Fruit fly (Drosophila melanogaster) whole organism, embryonic: Measurements from ENCODE around the gene CG12768.

Experiments
- CG10147 ChIP-seq: fragments of 200-800 bp; sonication (Bioruptor generic); optimal IDR thresholded peaks from 2 replicates; lab custom pipeline; 2019; ENCODE audit warnings: missing biosample characterization, mild to moderate bottlenecking, missing genetic modification characterization, moderate library complexity
- CG12071 ChIP-seq: fragments of 200-800 bp; sonication (Bioruptor generic); optimal IDR thresholded peaks from 3 replicates; lab custom pipeline; 2018; ENCODE audit warnings: missing biosample characterization, mild to moderate bottlenecking, missing genetic modification characterization
- CG12769 ChIP-seq: fragments of 200-800 bp; sonication (Bioruptor generic); optimal IDR thresholded peaks from 2 replicates; lab custom pipeline; 2019; ENCODE audit warnings: missing biosample characterization, mild to moderate bottlenecking, missing genetic modification characterization, moderate library complexity
- CG12942 ChIP-seq: fragments of 200-800 bp; sonication (Bioruptor generic); optimal IDR thresholded peaks from 3 replicates; lab custom pipeline; 2016; ENCODE audit warnings: missing biosample characterization, missing genetic modification characterization
- CG14667 ChIP-seq: fragments of 200-800 bp; sonication (Bioruptor generic); IDR thresholded peaks from 2 replicates; pipeline ENCODE4 v1.3.6; 2022; ENCODE audit warnings: missing biosample characterization, missing genetic modification characterization
- CG15073 ChIP-seq: fragments of 200-800 bp; sonication (Bioruptor generic); optimal IDR thresholded peaks from 2 replicates; lab custom pipeline; 2016; ENCODE audit warnings: missing biosample characterization, missing genetic modification characterization
- CG16863 ChIP-seq: fragments of 200-800 bp; sonication (Bioruptor generic); optimal IDR thresholded peaks from 3 replicates; lab custom pipeline; 2016; ENCODE audit warnings: missing biosample characterization, missing genetic modification characterization
- CG17361 ChIP-seq: fragments of 200-800 bp; sonication (Bioruptor generic); IDR thresholded peaks from 3 replicates; pipeline ENCODE4 v1.3.6; 2022; ENCODE audit warnings: missing biosample characterization, missing genetic modification characterization
- CG2889 ChIP-seq: fragments of 200-800 bp; sonication (Bioruptor generic); IDR thresholded peaks from 3 replicates; pipeline ENCODE4 v1.3.6; 2022; ENCODE audit warnings: missing biosample characterization, missing genetic modification characterization
- CG31441 ChIP-seq: fragments of 200-800 bp; sonication (Bioruptor generic); IDR thresholded peaks from 2 replicates; pipeline ENCODE4 v1.3.6; 2022; ENCODE audit warnings: missing biosample characterization, missing genetic modification characterization
- CG33557 ChIP-seq: fragments of 200-800 bp; sonication (Bioruptor generic); optimal IDR thresholded peaks from 2 replicates; lab custom pipeline; 2019; ENCODE audit warnings: missing biosample characterization, mild to moderate bottlenecking, missing genetic modification characterization, moderate library complexity
- CG34422 ChIP-seq: fragments of 200-800 bp; sonication (Bioruptor generic); IDR thresholded peaks from 3 replicates; pipeline ENCODE4 v1.3.6; 2022; ENCODE audit warnings: missing biosample characterization, missing genetic modification characterization
- CG42726 ChIP-seq: fragments of 200-800 bp; sonication (Bioruptor generic); IDR thresholded peaks from 2 replicates; pipeline ENCODE4 v1.3.6; 2022; ENCODE audit warnings: missing biosample characterization, missing genetic modification characterization; ENCODE audit not compliant: partially characterized antibody
- CG4854 ChIP-seq: fragments of 200-800 bp; sonication (Bioruptor generic); optimal IDR thresholded peaks from 2 replicates; lab custom pipeline; 2016; ENCODE audit warnings: missing biosample characterization, missing genetic modification characterization, inconsistent platforms
- CG5245 ChIP-seq: fragments of 200-800 bp; sonication (Bioruptor generic); optimal IDR thresholded peaks from 3 replicates; lab custom pipeline; 2016; ENCODE audit warnings: missing biosample characterization, missing genetic modification characterization
- CG6654 ChIP-seq: fragments of 200-800 bp; sonication (Bioruptor generic); optimal IDR thresholded peaks from 2 replicates; lab custom pipeline; 2017; ENCODE audit warnings: missing biosample characterization, mild to moderate bottlenecking, missing genetic modification characterization
- CG6765 ChIP-seq: fragments of 200-800 bp; sonication (Bioruptor generic); optimal IDR thresholded peaks from 3 replicates; lab custom pipeline; 2017; ENCODE audit warnings: missing biosample characterization, mild to moderate bottlenecking, missing genetic modification characterization
- CG9932 ChIP-seq: fragments of 200-800 bp; sonication (Bioruptor generic); IDR thresholded peaks from 2 replicates; pipeline ENCODE4 v1.3.6; 2022; ENCODE audit warnings: missing biosample characterization, missing genetic modification characterization
- CHES-1-like ChIP-seq: fragments of 200-800 bp; sonication (Bioruptor generic); optimal IDR thresholded peaks from 2 replicates; lab custom pipeline; 2016; ENCODE audit warnings: missing biosample characterization, missing genetic modification characterization
- CTCF ChIP-seq: fragments of 200-800 bp; sonication (Bioruptor generic); optimal IDR thresholded peaks from 2 replicates; lab custom pipeline; 2017; ENCODE audit warnings: missing biosample characterization, mild to moderate bottlenecking, missing genetic modification characterization, moderate library complexity
- CoRest ChIP-seq: fragments of 200-800 bp; sonication (Bioruptor generic); optimal IDR thresholded peaks from 3 replicates; lab custom pipeline; 2018; ENCODE audit warnings: missing biosample characterization, mild to moderate bottlenecking, missing genetic modification characterization, moderate library complexity
- CrebB ChIP-seq: fragments of 200-800 bp; sonication (Bioruptor generic); optimal IDR thresholded peaks from 3 replicates; lab custom pipeline; 2018; ENCODE audit warnings: missing biosample characterization, mild to moderate bottlenecking, missing genetic modification characterization
- Dbx ChIP-seq: fragments of 200-800 bp; sonication (Bioruptor generic); IDR thresholded peaks from 3 replicates; pipeline ENCODE4 v1.3.6; 2022; ENCODE audit warnings: missing biosample characterization, missing genetic modification characterization
- Doc3 ChIP-seq: fragments of 200-800 bp; sonication (Bioruptor generic); IDR thresholded peaks from 3 replicates; pipeline ENCODE4 v1.3.6; 2022; ENCODE audit warnings: missing biosample characterization, missing genetic modification characterization; ENCODE audit not compliant: partially characterized antibody
- Fer2 ChIP-seq: fragments of 200-800 bp; sonication (Bioruptor generic); optimal IDR thresholded peaks from 2 replicates; lab custom pipeline; 2018; ENCODE audit warnings: missing biosample characterization, mild to moderate bottlenecking, missing genetic modification characterization, moderate library complexity
- Lpt ChIP-seq: fragments of >200 bp; optimal IDR thresholded peaks from 2 replicates; lab custom pipeline; 2018; ENCODE audit warnings: missing biosample characterization, missing genetic modification characterization
- MBD-R2 ChIP-seq: fragments of 200-800 bp; sonication (Bioruptor generic); IDR thresholded peaks from 2 replicates; pipeline ENCODE4 v1.3.6; 2022; ENCODE audit warnings: missing biosample characterization, missing genetic modification characterization
- NFAT ChIP-seq: fragments of 200-800 bp; sonication (Bioruptor generic); IDR thresholded peaks from 2 replicates; pipeline ENCODE4 v1.3.6; 2022; ENCODE audit warnings: missing biosample characterization, missing genetic modification characterization
- NfI ChIP-seq: fragments of 200-800 bp; sonication (Bioruptor generic); optimal IDR thresholded peaks from 3 replicates; lab custom pipeline; 2018; ENCODE audit warnings: missing biosample characterization, mild to moderate bottlenecking, missing genetic modification characterization, moderate library complexity
- Oaz ChIP-seq: fragments of 200-800 bp; sonication (Bioruptor generic); IDR thresholded peaks from 2 replicates; pipeline ENCODE4 v1.3.6; 2022; ENCODE audit warnings: missing biosample characterization, missing genetic modification characterization
- Pdp1 ChIP-seq, 2 experiments: fragments of 200-800 bp; sonication (Bioruptor generic); optimal IDR thresholded peaks; 3 replicates each; lab custom pipeline; 2016; ENCODE audit warnings: missing biosample characterization in 2 of 2, missing genetic modification characterization in 2 of 2, mild to moderate bottlenecking in 1 of 2, moderate library complexity in 1 of 2
- amos ChIP-seq: fragments of 200-800 bp; sonication (Bioruptor generic); IDR thresholded peaks from 2 replicates; pipeline ENCODE4 v1.3.6; 2022; ENCODE audit warnings: missing biosample characterization, missing genetic modification characterization; ENCODE audit not compliant: partially characterized antibody
- cad ChIP-seq: fragments of >200 bp; optimal IDR thresholded peaks from 2 replicates; lab custom pipeline; 2017; ENCODE audit warnings: missing biosample characterization, missing genetic modification characterization
- cas ChIP-seq: fragments of 200-800 bp; sonication (Bioruptor generic); IDR thresholded peaks from 2 replicates; pipeline ENCODE4 v1.3.6; 2022; ENCODE audit warnings: missing biosample characterization, missing genetic modification characterization
- dan ChIP-seq: fragments of 200-800 bp; sonication (Bioruptor generic); IDR thresholded peaks from 2 replicates; pipeline ENCODE4 v1.3.6; 2022; ENCODE audit warnings: missing biosample characterization, missing genetic modification characterization
- danr ChIP-seq: fragments of 200-800 bp; sonication (Bioruptor generic); IDR thresholded peaks from 2 replicates; pipeline ENCODE4 v1.3.6; 2022; ENCODE audit warnings: missing biosample characterization, missing genetic modification characterization
- dmrt11E ChIP-seq: fragments of 200-800 bp; sonication (Bioruptor generic); optimal IDR thresholded peaks from 3 replicates; lab custom pipeline; 2018; ENCODE audit warnings: missing biosample characterization, mild to moderate bottlenecking, missing genetic modification characterization, moderate library complexity
- dmrt99B ChIP-seq: fragments of 200-800 bp; sonication (Bioruptor generic); optimal IDR thresholded peaks from 2 replicates; lab custom pipeline; 2018; ENCODE audit warnings: missing biosample characterization, mild to moderate bottlenecking, missing genetic modification characterization, moderate library complexity
- exex ChIP-seq: fragments of 200-800 bp; sonication (Bioruptor generic); optimal IDR thresholded peaks from 4 replicates; lab custom pipeline; 2018; ENCODE audit warnings: missing biosample characterization, mild to moderate bottlenecking, missing genetic modification characterization, moderate library complexity
- inv ChIP-seq: fragments of 200-800 bp; sonication (Bioruptor generic); IDR thresholded peaks from 2 replicates; pipeline ENCODE4 v1.3.6; 2022; ENCODE audit warnings: missing biosample characterization, missing genetic modification characterization; ENCODE audit not compliant: partially characterized antibody
- luna ChIP-seq: fragments of 200-800 bp; sonication (Bioruptor generic); optimal IDR thresholded peaks from 2 replicates; lab custom pipeline; 2016; ENCODE audit warnings: missing biosample characterization, missing genetic modification characterization
- mirr ChIP-seq: fragments of 200-800 bp; sonication (Bioruptor generic); optimal IDR thresholded peaks from 3 replicates; lab custom pipeline; 2018; ENCODE audit warnings: missing biosample characterization, mild to moderate bottlenecking, missing genetic modification characterization
- onecut ChIP-seq: fragments of 200-800 bp; sonication (Bioruptor generic); IDR thresholded peaks from 2 replicates; pipeline ENCODE4 v1.3.6; 2022; ENCODE audit warnings: missing biosample characterization, missing genetic modification characterization
- pzg ChIP-seq: fragments of 200-800 bp; sonication (Bioruptor generic); optimal IDR thresholded peaks from 3 replicates; lab custom pipeline; 2018; ENCODE audit warnings: missing biosample characterization, mild to moderate bottlenecking, missing genetic modification characterization, moderate library complexity
- sens-2 ChIP-seq: fragments of 200-800 bp; sonication (Bioruptor generic); IDR thresholded peaks from 2 replicates; pipeline ENCODE4 v1.3.6; 2022; ENCODE audit warnings: missing biosample characterization, missing genetic modification characterization
- tin ChIP-seq: fragments of 200-800 bp; sonication (Bioruptor generic); optimal IDR thresholded peaks from 3 replicates; lab custom pipeline; 2016; ENCODE audit warnings: missing biosample characterization, missing genetic modification characterization
- usp ChIP-seq: fragments of >200 bp; optimal IDR thresholded peaks from 2 replicates; lab custom pipeline; 2017; ENCODE audit warnings: missing biosample characterization, missing genetic modification characterization
- yki ChIP-seq: fragments of >200 bp; optimal IDR thresholded peaks from 3 replicates; lab custom pipeline; 2018
- zen2 ChIP-seq: fragments of 200-800 bp; sonication (Bioruptor generic); IDR thresholded peaks from 3 replicates; pipeline ENCODE4 v1.3.6; 2022; ENCODE audit warnings: missing biosample characterization, missing genetic modification characterization; ENCODE audit not compliant: partially characterized antibody

CG12768 gene

DNA sequence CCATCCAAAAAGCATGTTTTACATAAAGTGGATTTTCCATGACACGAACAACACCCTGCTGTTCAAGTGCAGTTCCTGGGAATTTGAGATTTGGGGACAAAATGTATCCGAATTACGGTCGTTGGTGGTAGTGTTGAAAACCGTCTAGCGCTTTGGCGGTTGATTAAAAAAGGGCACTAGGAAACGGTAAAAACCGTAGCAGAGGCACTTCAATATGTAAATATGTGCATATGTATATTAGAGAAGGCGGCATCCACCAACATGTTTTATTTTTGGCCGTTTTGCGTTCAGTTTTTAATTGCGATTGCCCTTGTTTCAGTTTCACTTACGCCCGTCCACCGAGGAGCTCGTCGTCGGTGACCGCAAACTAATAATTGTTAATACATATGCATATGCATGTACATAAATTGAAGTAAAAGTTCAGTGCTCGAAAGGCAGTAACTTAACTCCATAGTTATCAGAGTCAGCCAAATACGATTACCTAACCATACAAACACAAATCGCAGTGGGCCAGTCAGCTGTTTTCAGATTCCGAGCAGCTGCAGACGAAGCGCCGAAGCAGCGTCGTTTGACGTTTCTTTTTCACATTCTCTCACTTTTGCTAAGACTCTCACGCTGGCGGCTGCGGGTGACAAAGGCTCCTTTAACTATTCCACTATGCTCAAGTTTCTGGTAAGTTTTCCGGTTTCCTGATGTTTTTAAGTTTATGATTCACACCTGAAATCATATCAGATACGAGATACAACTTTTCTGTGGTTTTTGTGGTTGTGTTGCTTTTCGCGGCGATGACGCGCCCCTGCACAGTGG is 45.8 kb upstream of the CG12768 start, which contains the start of gene CG33170 (continued):
- TF ChIP-seq amos: no peak; the same call in 1 of the 2 replicates
- TF ChIP-seq pzg (GFP tag; lab: Kevin White, UChicago): peak; percentile 12
- TF ChIP-seq CG6654 (GFP tag; lab: Kevin White, UChicago): no peak
- peak in 1 of 2 experiments; percentile 98 for TF ChIP-seq Pdp1 (GFP tag; optimal IDR thresholded peaks at IDR 0.05; lab: Kevin White, UChicago)
- TF ChIP-seq NfI: no peak
- TF ChIP-seq onecut (GFP tag; lab: Robert Waterston, UW): peak; percentile 41; the same call in 1 of the 2 replicates
- TF ChIP-seq CG33557: no peak
- no peak for TF ChIP-seq CG14667 (GFP tag; lab: Robert Waterston, UW)
- peak; percentile 12 for TF ChIP-seq CG6765 (GFP tag; lab: Kevin White, UChicago)
- peak; percentile 15 for TF ChIP-seq exex (tag; lab: Kevin White, UChicago)
- TF ChIP-seq, all 482 proteins: peak for 36

DNA sequence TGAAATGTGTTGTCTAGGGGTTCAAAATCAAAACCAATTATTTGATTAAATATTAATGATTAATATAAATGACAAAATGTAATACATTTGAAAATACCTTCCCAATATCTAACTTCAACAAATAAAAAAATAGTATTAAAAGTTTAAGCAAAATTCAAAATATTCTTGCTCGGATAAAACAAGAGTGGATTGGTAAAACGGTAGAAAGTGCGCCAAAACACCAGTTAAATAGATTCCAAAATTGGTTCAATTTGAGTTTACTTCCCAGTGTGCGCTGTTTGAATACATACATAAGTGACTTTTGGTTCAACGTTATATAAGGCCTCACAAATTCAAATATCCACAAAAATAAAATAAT is 45.3 kb upstream of the CG12768 start:
- peak; percentile 51; the same call in 1 of the 3 replicates for TF ChIP-seq Dbx (GFP tag; lab: Robert Waterston, UW)
- TF ChIP-seq CG17361 (GFP tag; lab: Robert Waterston, UW): peak; percentile 80
- no peak for TF ChIP-seq CrebB (tag; lab: Kevin White, UChicago)
- peak; percentile 2 for TF ChIP-seq dmrt11E
- TF ChIP-seq CG2889 (GFP tag; lab: Robert Waterston, UW): peak; percentile 72; the same call in 1 of the 3 replicates
- TF ChIP-seq CG42726 (GFP tag; lab: Robert Waterston, UW): no peak
- TF ChIP-seq CG34422 (GFP tag; lab: Robert Waterston, UW): no peak
- TF ChIP-seq CG31441 (GFP tag; lab: Robert Waterston, UW): peak; percentile 85
- no peak for TF ChIP-seq zen2 (GFP tag; lab: Robert Waterston, UW)
- peak; percentile 62 for TF ChIP-seq CG10147 (GFP tag; lab: Kevin White, UChicago)
- no peak for TF ChIP-seq CTCF (GFP tag; lab: Kevin White, UChicago)
- TF ChIP-seq inv (GFP tag; lab: Robert Waterston, UW): no peak
- TF ChIP-seq usp (GFP tag; lab: Kevin White, UChicago): no peak
- no peak for TF ChIP-seq dan (GFP tag; lab: Robert Waterston, UW)
- no peak for TF ChIP-seq cad (GFP tag; lab: Kevin White, UChicago)
- peak; percentile 31 for TF ChIP-seq tin
- no peak for TF ChIP-seq luna (GFP tag; lab: Kevin White, UChicago)
- TF ChIP-seq CG12942: peak; percentile 41
- TF ChIP-seq CG12071 (GFP tag; lab: Kevin White, UChicago): peak; percentile 40
- TF ChIP-seq sens-2 (GFP tag; lab: Robert Waterston, UW): no peak
- peak; percentile 86 for TF ChIP-seq CoRest (tag; lab: Kevin White, UChicago)
- TF ChIP-seq danr (GFP tag; lab: Robert Waterston, UW): no peak
- peak; percentile 21 for TF ChIP-seq CG4854
- TF ChIP-seq CG15073 (GFP tag; lab: Kevin White, UChicago): no peak
- TF ChIP-seq NFAT (GFP tag; lab: Robert Waterston, UW): peak; percentile 19; the same call in 1 of the 2 replicates
- no peak for TF ChIP-seq yki (lab: Kevin White, UChicago)
- no peak for TF ChIP-seq CG12769 (tag; lab: Kevin White, UChicago)
- no peak for TF ChIP-seq Lpt
- TF ChIP-seq MBD-R2 (GFP tag; lab: Robert Waterston, UW): no peak
- TF ChIP-seq Oaz (GFP tag; lab: Robert Waterston, UW): peak; percentile 67
- TF ChIP-seq dmrt99B: peak; percentile 90
- TF ChIP-seq Doc3: no peak
- no peak for TF ChIP-seq CHES-1-like (GFP tag; lab: Kevin White, UChicago)
- TF ChIP-seq CG5245 (GFP tag; lab: Kevin White, UChicago): peak; percentile 35
- peak; percentile 50; the same call in 1 of the 2 replicates for TF ChIP-seq cas (GFP tag; lab: Robert Waterston, UW)
- TF ChIP-seq Fer2 (tag; lab: Kevin White, UChicago): peak; percentile 5
- no peak for TF ChIP-seq mirr (GFP tag; lab: Kevin White, UChicago)
- peak; percentile 27 for TF ChIP-seq CG16863 (GFP tag; lab: Kevin White, UChicago)
- TF ChIP-seq CG9932: peak; percentile 70
